Worm (Caenorhabditis elegans) whole organism, young adult: ENCODE results near the gene Y14H12A.1.

ENCODE experiments used
- F49E8.2 ChIP-seq: sonication (generic microtip); optimal IDR thresholded peaks from 3 replicates; lab custom pipeline; 2017; ENCODE audit warnings: missing genetic modification characterization, mild to moderate bottlenecking, missing compliant biosample characterization, antibody characterized with exemption, moderate library complexity; ENCODE audit not compliant: insufficient read depth
- F57A8.1 ChIP-seq: fragments of 200-800 bp; sonication (Bioruptor generic); optimal IDR thresholded peaks from 2 replicates; lab custom pipeline; 2018; ENCODE audit warnings: mild to moderate bottlenecking, missing genetic modification characterization, moderate library complexity, missing compliant biosample characterization
- F57C9.4 ChIP-seq: sonication (generic microtip); optimal IDR thresholded peaks from 2 replicates; lab custom pipeline; 2017; ENCODE audit warnings: mild to moderate bottlenecking, missing genetic modification characterization, missing compliant biosample characterization
- K11D2.4 ChIP-seq: fragments of 200-800 bp; sonication (Bioruptor generic); IDR thresholded peaks from 2 replicates; pipeline ENCODE4 v1.3.6; 2022; ENCODE audit warnings: missing genetic modification reagents, missing genetic modification characterization, missing compliant biosample characterization
- K12H6.12 ChIP-seq: fragments of 200-800 bp; sonication (Bioruptor generic); optimal IDR thresholded peaks from 2 replicates; lab custom pipeline; 2018; ENCODE audit warnings: mild to moderate bottlenecking, missing genetic modification characterization, missing compliant biosample characterization
- T26A5.8 ChIP-seq: sonication (generic microtip); optimal IDR thresholded peaks from 2 replicates; lab custom pipeline; 2016; ENCODE audit warnings: missing genetic modification characterization, missing compliant biosample characterization
- Y67H2A.10 ChIP-seq: fragments of 200-800 bp; sonication (Bioruptor generic); conservative IDR thresholded peaks from 2 replicates; pipeline ENCODE4 v1.3.6; 2022; ENCODE audit warnings: missing genetic modification reagents, missing genetic modification characterization, missing compliant biosample characterization
- Y95B8A.8 ChIP-seq: fragments of 200-800 bp; sonication (Bioruptor generic); IDR thresholded peaks from 2 replicates; pipeline ENCODE4 v1.3.6; 2022; ENCODE audit warnings: missing genetic modification reagents, missing genetic modification characterization, missing compliant biosample characterization
- ZK185.1 ChIP-seq: sonication (generic microtip); optimal IDR thresholded peaks from 2 replicates; lab custom pipeline; 2016; ENCODE audit warnings: mild to moderate bottlenecking, missing genetic modification characterization, missing compliant biosample characterization; ENCODE audit not compliant: poor library complexity, severe bottlenecking
- ama-1 ChIP-seq, 3 experiments: fragments of 150-350 bp in 1 of 3; sonication (generic microtip) in 2 of 3; optimal IDR thresholded peaks; 2 replicates each; lab custom pipeline; 2014 to 2018; ENCODE audit warnings: missing biosample characterization in 2 of 3, missing genetic modification characterization in 2 of 3, missing genetic modification reagents in 2 of 3
- attf-3 ChIP-seq: fragments of 200-800 bp; sonication (Bioruptor generic); conservative IDR thresholded peaks from 2 replicates; pipeline ENCODE4 v1.3.6; 2022; ENCODE audit warnings: missing genetic modification reagents, missing genetic modification characterization, missing compliant biosample characterization
- attf-5 ChIP-seq: fragments of 200-800 bp; sonication (Bioruptor generic); optimal IDR thresholded peaks from 2 replicates; lab custom pipeline; 2018; ENCODE audit warnings: mild to moderate bottlenecking, missing genetic modification characterization, missing compliant biosample characterization
- ccch-3 ChIP-seq: fragments of 200-800 bp; sonication (Bioruptor generic); optimal IDR thresholded peaks from 2 replicates; lab custom pipeline; 2018; ENCODE audit warnings: mild to moderate bottlenecking, missing genetic modification characterization, missing compliant biosample characterization
- cebp-1 ChIP-seq, 2 experiments: fragments of 200-800 bp in 1 of 2; sonication (Bioruptor generic) in 1 of 2; sonication (generic microtip) in 1 of 2; IDR thresholded peaks in 1 of 2; optimal IDR thresholded peaks in 1 of 2; 2 replicates each; pipeline versions ENCODE4 v1.3.6 to Lab custom; 2017 to 2022; ENCODE audit warnings: missing compliant biosample characterization in 2 of 2, missing genetic modification characterization in 2 of 2, mild to moderate bottlenecking in 1 of 2, missing genetic modification reagents in 1 of 2, moderate library complexity in 1 of 2
- cebp-2 ChIP-seq: fragments of 200-800 bp; sonication (Bioruptor generic); IDR thresholded peaks from 2 replicates; pipeline ENCODE4 v1.3.6; 2022; ENCODE audit warnings: missing genetic modification characterization, missing compliant biosample characterization
- ceh-27 ChIP-seq: fragments of 200-800 bp; sonication (Bioruptor generic); optimal IDR thresholded peaks from 2 replicates; lab custom pipeline; 2018; ENCODE audit warnings: mild to moderate bottlenecking, missing genetic modification characterization, moderate library complexity, missing compliant biosample characterization
- die-1 ChIP-seq: sonication (generic microtip); optimal IDR thresholded peaks from 2 replicates; lab custom pipeline; 2016; ENCODE audit warnings: missing genotype, mild to moderate bottlenecking, missing genetic modification characterization, missing compliant biosample characterization
- dpl-1 ChIP-seq: fragments of 150-350 bp; optimal IDR thresholded peaks from 2 replicates; lab custom pipeline; 2014; ENCODE audit warnings: missing biosample characterization, missing genetic modification reagents, missing genetic modification characterization
- ets-4 ChIP-seq: fragments of 200-800 bp; sonication (Bioruptor generic); optimal IDR thresholded peaks from 2 replicates; lab custom pipeline; 2018; ENCODE audit warnings: mild to moderate bottlenecking, missing genetic modification characterization, missing compliant biosample characterization
- hrde-1 ChIP-seq: sonication (generic microtip); optimal IDR thresholded peaks from 2 replicates; lab custom pipeline; 2016; ENCODE audit warnings: missing genetic modification characterization, mild to moderate bottlenecking, missing compliant biosample characterization, moderate library complexity, missing genotype, missing genetic modification reagents, borderline replicate concordance
- lin-26 ChIP-seq: fragments of 200-800 bp; sonication (Bioruptor generic); IDR thresholded peaks from 2 replicates; pipeline ENCODE4 v1.3.6; 2022; ENCODE audit warnings: missing genetic modification reagents, missing genetic modification characterization, missing compliant biosample characterization
- lin-35 ChIP-seq, 3 experiments: fragments of 150-350 bp in 2 of 3; sonication (generic microtip) in 1 of 3; optimal IDR thresholded peaks; 2 replicates each; lab custom pipeline; 2014 to 2018; ENCODE audit warnings: missing biosample characterization in 3 of 3, missing genetic modification characterization in 3 of 3, missing genetic modification reagents in 3 of 3
- lsl-1 ChIP-seq: fragments of 200-800 bp; sonication (Bioruptor generic); optimal IDR thresholded peaks from 2 replicates; lab custom pipeline; 2018; ENCODE audit warnings: mild to moderate bottlenecking, missing genetic modification characterization, moderate library complexity, missing compliant biosample characterization
- madf-10 ChIP-seq: sonication (generic microtip); optimal IDR thresholded peaks from 2 replicates; lab custom pipeline; 2016; ENCODE audit warnings: mild to moderate bottlenecking, missing genetic modification characterization, missing compliant biosample characterization
- mcd-1 ChIP-seq: fragments of 200-800 bp; sonication (Bioruptor generic); IDR thresholded peaks from 2 replicates; pipeline ENCODE4 v1.3.6; 2022; ENCODE audit warnings: missing genetic modification reagents, missing genetic modification characterization, missing compliant biosample characterization
- nfya-2 ChIP-seq: fragments of 200-800 bp; sonication (Bioruptor generic); IDR thresholded peaks from 2 replicates; pipeline ENCODE4 v1.3.6; 2022; ENCODE audit warnings: missing genetic modification reagents, missing genetic modification characterization, missing compliant biosample characterization
- nhr-27 ChIP-seq: fragments of 200-800 bp; sonication (Bioruptor generic); optimal IDR thresholded peaks from 2 replicates; lab custom pipeline; 2018; ENCODE audit warnings: mild to moderate bottlenecking, missing genetic modification characterization, moderate library complexity, missing compliant biosample characterization
- pha-4 ChIP-seq: fragments of 150-350 bp; sonication (generic microtip); optimal IDR thresholded peaks from 2 replicates; lab custom pipeline; 2014; ENCODE audit warnings: missing biosample characterization, missing genetic modification reagents, missing genetic modification characterization
- repo-1 ChIP-seq: sonication (generic microtip); optimal IDR thresholded peaks from 2 replicates; lab custom pipeline; 2017; ENCODE audit warnings: mild to moderate bottlenecking, missing genetic modification characterization, missing compliant biosample characterization
- sdz-38 ChIP-seq: sonication (generic microtip); optimal IDR thresholded peaks from 2 replicates; lab custom pipeline; 2016; ENCODE audit warnings: missing genotype, missing genetic modification characterization, missing compliant biosample characterization
- snpc-1.1 ChIP-seq: sonication (generic microtip); optimal IDR thresholded peaks from 2 replicates; lab custom pipeline; 2017; ENCODE audit warnings: missing genetic modification characterization, mild to moderate bottlenecking, missing compliant biosample characterization, antibody characterized with exemption, moderate library complexity, missing genotype, missing genetic modification reagents; ENCODE audit not compliant: insufficient read depth
- snpc-3.4 ChIP-seq: sonication (generic microtip); optimal IDR thresholded peaks from 2 replicates; lab custom pipeline; 2017; ENCODE audit warnings: missing genetic modification characterization, mild to moderate bottlenecking, missing compliant biosample characterization, antibody characterized with exemption, moderate library complexity, missing genotype, missing genetic modification reagents
- tbp1 ChIP-seq: fragments of 200-800 bp; sonication (Bioruptor generic); optimal IDR thresholded peaks from 2 replicates; lab custom pipeline; 2018; ENCODE audit warnings: mild to moderate bottlenecking, missing genetic modification characterization, missing compliant biosample characterization
- tlf-1 ChIP-seq: fragments of 200-800 bp; sonication (Bioruptor generic); optimal IDR thresholded peaks from 2 replicates; lab custom pipeline; 2018; ENCODE audit warnings: mild to moderate bottlenecking, missing genetic modification characterization, missing compliant biosample characterization
- xnd-1 ChIP-seq: sonication (generic microtip); optimal IDR thresholded peaks from 2 replicates; lab custom pipeline; 2016; ENCODE audit warnings: missing genotype, missing genetic modification reagents, missing genetic modification characterization, missing compliant biosample characterization
- ztf-28 ChIP-seq: fragments of 200-800 bp; sonication (Bioruptor generic); IDR thresholded peaks from 2 replicates; pipeline ENCODE4 v1.3.6; 2022; ENCODE audit warnings: missing genetic modification reagents, missing genetic modification characterization, missing compliant biosample characterization
- ztf-3 ChIP-seq: fragments of 200-800 bp; sonication (Bioruptor generic); optimal IDR thresholded peaks from 2 replicates; lab custom pipeline; 2018; ENCODE audit warnings: mild to moderate bottlenecking, missing genetic modification characterization, missing compliant biosample characterization
- ztf-6 ChIP-seq: fragments of 200-800 bp; sonication (Bioruptor generic); IDR thresholded peaks from 2 replicates; pipeline ENCODE4 v1.3.6; 2022; ENCODE audit warnings: missing genetic modification reagents, missing genetic modification characterization, missing compliant biosample characterization

Gene Y14H12A.1

DNA sequence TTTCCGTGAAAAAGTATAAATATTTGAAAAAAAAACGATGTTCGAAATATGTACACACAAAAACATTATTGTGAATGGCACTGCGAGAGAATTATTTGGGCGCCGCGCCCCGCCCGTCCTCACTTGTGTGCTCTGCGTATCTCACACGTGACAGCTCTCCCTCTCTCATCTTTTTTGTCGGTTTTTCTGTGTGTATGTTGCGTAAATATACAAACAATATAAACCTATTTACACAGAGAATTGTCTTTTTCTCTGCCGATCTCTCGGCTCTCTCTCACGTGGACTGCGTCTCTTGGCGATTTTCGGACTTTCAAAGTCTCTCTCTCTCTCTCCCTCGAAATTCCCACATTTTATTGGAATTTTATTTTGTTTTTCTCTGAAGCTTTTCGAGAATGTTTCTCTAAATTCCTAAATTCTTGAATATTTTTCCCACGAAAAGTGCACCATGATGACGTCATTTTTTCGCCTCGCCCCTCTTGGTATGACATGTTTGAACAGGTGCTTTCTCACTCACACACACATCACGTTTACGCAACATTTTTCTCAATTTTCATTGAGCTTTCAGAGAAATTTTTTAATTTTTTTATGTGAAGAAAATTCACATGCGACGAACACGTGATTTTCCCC lies 34.2 kb upstream of the Y14H12A.1 start (continued):
- TF ChIP-seq Y95B8A.8 (GFP tag; lab: Robert Waterston, UW) (no peak), cebp-1 (GFP tag; IDR thresholded peaks at IDR 0.05; lab: Robert Waterston, UW) (peak; percentile 30; the same call in 1 of the 2 replicates), cebp-1 (tag; optimal IDR thresholded peaks at IDR 0.05; lab: Kevin White, UChicago) (peak; percentile 78), snpc-3.4 (tag; lab: Kevin White, UChicago) (no peak), F57C9.4 (tag; lab: Kevin White, UChicago) (no peak), T26A5.8 (tag; lab: Kevin White, UChicago) (no peak), nfya-2 (GFP tag; lab: Robert Waterston, UW) (no peak), dpl-1 (GFP tag; lab: Kevin White, UChicago) (no peak), attf-3 (GFP tag; lab: Robert Waterston, UW) (no peak), ccch-3 (GFP tag; lab: Kevin White, UChicago) (no peak), ztf-28 (GFP tag; lab: Robert Waterston, UW) (no peak)

DNA sequence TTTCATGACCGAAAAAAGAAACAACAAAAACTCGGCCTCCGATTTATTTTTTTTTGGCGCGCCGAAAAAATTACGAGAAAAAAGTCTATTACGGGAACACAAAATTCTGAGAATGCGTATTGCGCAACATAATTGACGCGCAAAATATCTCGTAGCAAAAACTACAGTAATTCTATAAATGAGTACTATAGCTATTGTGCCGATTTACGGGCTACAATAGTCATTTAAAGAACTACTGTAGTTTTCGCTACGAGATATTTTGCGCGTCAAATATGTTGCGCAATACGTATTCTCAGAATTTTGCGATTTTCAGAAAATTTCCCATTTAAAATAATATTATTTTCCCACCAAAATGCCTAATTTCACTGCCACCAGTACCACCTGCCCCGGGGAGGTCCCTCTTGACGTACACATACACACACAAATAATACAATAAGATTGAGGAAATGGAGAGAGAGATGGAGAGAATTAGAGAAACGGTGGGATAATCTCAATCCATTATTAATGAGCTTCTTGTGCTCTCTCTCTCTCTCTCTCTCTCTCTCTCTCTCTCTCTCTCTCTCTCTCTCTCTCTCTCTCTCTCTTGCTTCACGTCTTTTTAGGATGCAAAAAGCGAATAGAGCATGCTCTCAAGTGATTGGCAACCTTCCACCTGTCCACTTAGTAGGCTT lies 33.4 kb upstream of the Y14H12A.1 start:
- TF ChIP-seq snpc-1.1 (no peak), pha-4 (tag; lab: Kevin White, UChicago) (no peak), tbp1 (GFP tag; lab: Kevin White, UChicago) (no peak), die-1 (no peak), F49E8.2 (tag; lab: Kevin White, UChicago) (no peak), lin-26 (no peak), repo-1 (tag; lab: Kevin White, UChicago) (no peak), sdz-38 (tag; lab: Kevin White, UChicago) (no peak), ztf-6 (no peak), mcd-1 (GFP tag; lab: Robert Waterston, UW) (no peak), nhr-27 (no peak), xnd-1 (tag; lab: Kevin White, UChicago) (no peak), attf-5 (GFP tag; lab: Kevin White, UChicago) (no peak), F57A8.1 (GFP tag; lab: Kevin White, UChicago) (no peak), ztf-3 (GFP tag; lab: Kevin White, UChicago) (no peak), tlf-1 (GFP tag; lab: Kevin White, UChicago) (no peak), hrde-1 (tag; lab: Kevin White, UChicago) (no peak)

DNA sequence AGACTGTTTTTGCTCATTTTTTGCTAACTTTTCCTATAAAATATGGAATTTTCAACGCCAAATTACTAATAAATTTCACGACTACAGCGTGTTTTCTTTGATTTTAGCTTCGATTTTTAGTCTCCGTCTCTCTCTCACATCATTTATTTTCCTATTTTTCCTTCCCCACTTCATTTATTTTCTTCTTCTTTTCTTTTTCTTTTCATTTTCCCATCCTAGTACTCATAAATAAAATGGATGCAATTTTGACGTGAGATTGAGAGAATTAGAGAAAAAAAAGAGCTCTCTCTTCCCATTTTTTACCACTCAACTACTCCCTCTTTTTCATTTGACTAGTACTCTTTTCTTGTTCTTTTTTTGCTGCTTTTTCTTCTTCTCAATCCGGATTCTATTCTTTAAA lies 32.7 kb upstream of the Y14H12A.1 start:
- TF ChIP-seq ceh-27 (GFP tag; lab: Kevin White, UChicago) (peak; percentile 18), ama-1 (optimal IDR thresholded peaks at IDR 0.05; lab: Kevin White, UChicago) (no peak), ama-1 (GFP tag; optimal IDR thresholded peaks at IDR 0.05; lab: Kevin White, UChicago) (no peak), ztf-28 (GFP tag; lab: Robert Waterston, UW) (no peak), ztf-3 (GFP tag; lab: Kevin White, UChicago) (no peak), lsl-1 (GFP tag; lab: Kevin White, UChicago) (no peak), xnd-1 (tag; lab: Kevin White, UChicago) (no peak), madf-10 (tag; lab: Kevin White, UChicago) (no peak), sdz-38 (tag; lab: Kevin White, UChicago) (no peak), lin-35 (GFP tag; optimal IDR thresholded peaks at IDR 0.05; lab: Kevin White, UChicago) (peak in 1 of 3 experiments; percentile 7), ccch-3 (GFP tag; lab: Kevin White, UChicago) (no peak), K11D2.4 (GFP tag; lab: Robert Waterston, UW) (no peak), cebp-2 (no peak), ets-4 (no peak), hrde-1 (tag; lab: Kevin White, UChicago) (no peak), K12H6.12 (tag; lab: Kevin White, UChicago) (no peak), ZK185.1 (tag; lab: Kevin White, UChicago) (no peak), Y67H2A.10 (GFP tag; lab: Robert Waterston, UW) (no peak)
